Worm (Caenorhabditis elegans) whole organism, young adult: Measurements from ENCODE around the gene ugt-67.
A peak's percentile ranks its signal among the peaks of the same experiment; 100 is the strongest.

Experiments
- B0035.1 ChIP-seq: sonication (generic microtip); optimal IDR thresholded peaks from 2 replicates; lab custom pipeline; 2016; ENCODE audit warnings: missing genetic modification characterization, mild to moderate bottlenecking, missing compliant biosample characterization, missing genotype, missing genetic modification reagents
- B0261.1 ChIP-seq: sonication (generic microtip); optimal IDR thresholded peaks from 2 replicates; lab custom pipeline; 2016; ENCODE audit warnings: mild to moderate bottlenecking, missing genetic modification characterization, moderate library complexity, missing compliant biosample characterization
- F10E7.11 ChIP-seq: sonication (generic microtip); optimal IDR thresholded peaks from 2 replicates; lab custom pipeline; 2017; ENCODE audit warnings: mild to moderate bottlenecking, missing genetic modification characterization, moderate library complexity, missing compliant biosample characterization
- F23B12.7 ChIP-seq: sonication (generic microtip); optimal IDR thresholded peaks from 2 replicates; lab custom pipeline; 2017; ENCODE audit warnings: missing genetic modification characterization, mild to moderate bottlenecking, missing compliant biosample characterization, antibody characterized with exemption, moderate library complexity; ENCODE audit not compliant: insufficient read depth
- F52B5.7 ChIP-seq: sonication (generic microtip); optimal IDR thresholded peaks from 2 replicates; lab custom pipeline; 2016; ENCODE audit warnings: mild to moderate bottlenecking, missing genetic modification characterization, missing compliant biosample characterization
- F57A8.1 ChIP-seq: fragments of 200-800 bp; sonication (Bioruptor generic); optimal IDR thresholded peaks from 2 replicates; lab custom pipeline; 2018; ENCODE audit warnings: mild to moderate bottlenecking, missing genetic modification characterization, moderate library complexity, missing compliant biosample characterization
- T07F8.4 ChIP-seq: sonication (generic microtip); optimal IDR thresholded peaks from 2 replicates; lab custom pipeline; 2016; ENCODE audit warnings: mild to moderate bottlenecking, missing genetic modification characterization, moderate library complexity, missing compliant biosample characterization
- T26A5.8 ChIP-seq: sonication (generic microtip); optimal IDR thresholded peaks from 2 replicates; lab custom pipeline; 2016; ENCODE audit warnings: missing genetic modification characterization, missing compliant biosample characterization
- ZK185.1 ChIP-seq: sonication (generic microtip); optimal IDR thresholded peaks from 2 replicates; lab custom pipeline; 2016; ENCODE audit warnings: mild to moderate bottlenecking, missing genetic modification characterization, missing compliant biosample characterization; ENCODE audit not compliant: poor library complexity, severe bottlenecking
- ama-1 ChIP-seq, 3 experiments: fragments of 150-350 bp in 1 of 3; sonication (generic microtip) in 2 of 3; optimal IDR thresholded peaks; 2 replicates each; lab custom pipeline; 2014 to 2018; ENCODE audit warnings: missing biosample characterization in 2 of 3, missing genetic modification characterization in 2 of 3, missing genetic modification reagents in 2 of 3
- atf-7 ChIP-seq: sonication (generic microtip); optimal IDR thresholded peaks from 2 replicates; lab custom pipeline; 2017; ENCODE audit warnings: mild to moderate bottlenecking, missing genetic modification characterization, missing compliant biosample characterization
- attf-3 ChIP-seq: fragments of 200-800 bp; sonication (Bioruptor generic); conservative IDR thresholded peaks from 2 replicates; pipeline ENCODE4 v1.3.6; 2022; ENCODE audit warnings: missing genetic modification reagents, missing genetic modification characterization, missing compliant biosample characterization
- attf-6 ChIP-seq: fragments of 200-800 bp; sonication (Bioruptor generic); IDR thresholded peaks from 2 replicates; pipeline ENCODE4 v1.3.6; 2022; ENCODE audit warnings: missing genetic modification reagents, missing genetic modification characterization, missing compliant biosample characterization
- bed-2 ChIP-seq: fragments of 200-800 bp; sonication (Bioruptor generic); IDR thresholded peaks from 2 replicates; pipeline ENCODE4 v1.3.6; 2022; ENCODE audit warnings: missing genetic modification reagents, missing genetic modification characterization, missing compliant biosample characterization
- ceh-100 ChIP-seq: fragments of 200-800 bp; sonication (Bioruptor generic); IDR thresholded peaks from 2 replicates; pipeline ENCODE4 v1.3.6; 2022; ENCODE audit warnings: missing genetic modification reagents, missing genetic modification characterization, missing compliant biosample characterization
- dpl-1 ChIP-seq: fragments of 150-350 bp; optimal IDR thresholded peaks from 2 replicates; lab custom pipeline; 2014; ENCODE audit warnings: missing biosample characterization, missing genetic modification reagents, missing genetic modification characterization
- egrh-3 ChIP-seq: fragments of 200-800 bp; sonication (Bioruptor generic); IDR thresholded peaks from 2 replicates; pipeline ENCODE4 v1.3.6; 2022; ENCODE audit warnings: missing genetic modification reagents, missing genetic modification characterization, missing compliant biosample characterization
- hlh-12 ChIP-seq: sonication (generic microtip); optimal IDR thresholded peaks from 2 replicates; lab custom pipeline; 2016; ENCODE audit warnings: missing genetic modification characterization, missing compliant biosample characterization
- hmg-1.2 ChIP-seq: fragments of 200-800 bp; sonication (Bioruptor generic); IDR thresholded peaks from 2 replicates; pipeline ENCODE4 v1.3.6; 2022; ENCODE audit warnings: missing genetic modification reagents, missing genetic modification characterization, missing compliant biosample characterization
- hrde-1 ChIP-seq: sonication (generic microtip); optimal IDR thresholded peaks from 2 replicates; lab custom pipeline; 2016; ENCODE audit warnings: missing genetic modification characterization, mild to moderate bottlenecking, missing compliant biosample characterization, moderate library complexity, missing genotype, missing genetic modification reagents, borderline replicate concordance
- hsf-1 ChIP-seq: fragments of 200-800 bp; sonication (Bioruptor generic); IDR thresholded peaks from 2 replicates; pipeline ENCODE4 v1.3.6; 2022; ENCODE audit warnings: missing genetic modification reagents, missing genetic modification characterization, missing compliant biosample characterization
- lag-1 ChIP-seq: fragments of 200-800 bp; sonication (Bioruptor generic); IDR thresholded peaks from 2 replicates; pipeline ENCODE4 v1.3.6; 2022; ENCODE audit warnings: missing genetic modification reagents, missing genetic modification characterization, missing compliant biosample characterization
- let-526 ChIP-seq: fragments of 200-800 bp; sonication (Bioruptor generic); IDR thresholded peaks from 2 replicates; pipeline ENCODE4 v1.3.6; 2022; ENCODE audit warnings: missing genetic modification reagents, missing genetic modification characterization, missing compliant biosample characterization
- let-607 ChIP-seq, 2 experiments: fragments of 200-800 bp in 1 of 2; sonication (Bioruptor generic) in 1 of 2; sonication (generic microtip) in 1 of 2; optimal IDR thresholded peaks; 2 replicates each; lab custom pipeline; 2016 to 2018; ENCODE audit warnings: mild to moderate bottlenecking in 2 of 2, missing compliant biosample characterization in 2 of 2, missing genetic modification characterization in 2 of 2, moderate library complexity in 2 of 2, missing genotype in 1 of 2
- lsy-27 ChIP-seq: sonication (generic microtip); optimal IDR thresholded peaks from 2 replicates; lab custom pipeline; 2017; ENCODE audit warnings: missing genetic modification characterization, mild to moderate bottlenecking, missing compliant biosample characterization, antibody characterized with exemption, missing genotype, borderline replicate concordance; ENCODE audit not compliant: insufficient read depth
- madf-10 ChIP-seq: sonication (generic microtip); optimal IDR thresholded peaks from 2 replicates; lab custom pipeline; 2016; ENCODE audit warnings: mild to moderate bottlenecking, missing genetic modification characterization, missing compliant biosample characterization
- madf-3 ChIP-seq: fragments of 200-800 bp; sonication (Bioruptor generic); IDR thresholded peaks from 2 replicates; pipeline ENCODE4 v1.3.6; 2022; ENCODE audit warnings: missing genetic modification reagents, missing genetic modification characterization, missing compliant biosample characterization
- madf-8 ChIP-seq: fragments of 200-800 bp; sonication (Bioruptor generic); conservative IDR thresholded peaks from 2 replicates; pipeline ENCODE4 v1.3.6; 2022; ENCODE audit warnings: missing genetic modification reagents, missing genetic modification characterization, missing compliant biosample characterization
- nhr-27 ChIP-seq: fragments of 200-800 bp; sonication (Bioruptor generic); optimal IDR thresholded peaks from 2 replicates; lab custom pipeline; 2018; ENCODE audit warnings: mild to moderate bottlenecking, missing genetic modification characterization, moderate library complexity, missing compliant biosample characterization
- nhr-80 ChIP-seq: sonication (generic microtip); optimal IDR thresholded peaks from 2 replicates; lab custom pipeline; 2016; ENCODE audit warnings: missing genetic modification characterization, missing compliant biosample characterization
- nhr-90 ChIP-seq: sonication (generic microtip); optimal IDR thresholded peaks from 2 replicates; lab custom pipeline; 2016; ENCODE audit warnings: missing genotype, mild to moderate bottlenecking, missing genetic modification characterization, missing compliant biosample characterization
- pha-4 ChIP-seq: fragments of 150-350 bp; sonication (generic microtip); optimal IDR thresholded peaks from 2 replicates; lab custom pipeline; 2014; ENCODE audit warnings: missing biosample characterization, missing genetic modification reagents, missing genetic modification characterization
- rec-8 ChIP-seq, 2 experiments: sonication (generic microtip); optimal IDR thresholded peaks; 2 replicates each; lab custom pipeline; 2016; ENCODE audit warnings: mild to moderate bottlenecking in 2 of 2, missing genetic modification characterization in 2 of 2, missing genetic modification reagents in 2 of 2, missing genotype in 2 of 2, missing biosample characterization in 1 of 2, missing compliant biosample characterization in 1 of 2, moderate library complexity in 1 of 2
- repo-1 ChIP-seq: sonication (generic microtip); optimal IDR thresholded peaks from 2 replicates; lab custom pipeline; 2017; ENCODE audit warnings: mild to moderate bottlenecking, missing genetic modification characterization, missing compliant biosample characterization
- sdz-38 ChIP-seq: sonication (generic microtip); optimal IDR thresholded peaks from 2 replicates; lab custom pipeline; 2016; ENCODE audit warnings: missing genotype, missing genetic modification characterization, missing compliant biosample characterization
- sea-2 ChIP-seq: fragments of 200-800 bp; sonication (Bioruptor generic); IDR thresholded peaks from 2 replicates; pipeline ENCODE4 v1.3.6; 2022; ENCODE audit warnings: missing genetic modification characterization, missing compliant biosample characterization
- snpc-4 ChIP-seq, 5 experiments: fragments of 150-350 bp in 1 of 5; sonication (generic microtip) in 4 of 5; optimal IDR thresholded peaks; 2 replicates each; lab custom pipeline; 2014 to 2018; ENCODE audit warnings: missing genetic modification characterization in 5 of 5, missing biosample characterization in 3 of 5, antibody characterized with exemption in 2 of 5, mild to moderate bottlenecking in 2 of 5, missing compliant biosample characterization in 2 of 5, missing genotype in 2 of 5, moderate library complexity in 2 of 5, missing genetic modification reagents in 1 of 5
- tbx-9 ChIP-seq: sonication (generic microtip); optimal IDR thresholded peaks from 2 replicates; lab custom pipeline; 2016; ENCODE audit warnings: borderline replicate concordance, missing genetic modification characterization, inconsistent platforms, missing compliant biosample characterization
- tlf-1 ChIP-seq: fragments of 200-800 bp; sonication (Bioruptor generic); optimal IDR thresholded peaks from 2 replicates; lab custom pipeline; 2018; ENCODE audit warnings: mild to moderate bottlenecking, missing genetic modification characterization, missing compliant biosample characterization
- unc-62 ChIP-seq: fragments of 150-350 bp; optimal IDR thresholded peaks from 2 replicates; lab custom pipeline; 2014; ENCODE audit warnings: missing biosample characterization, missing genetic modification reagents, missing genetic modification characterization
- xnd-1 ChIP-seq: sonication (generic microtip); optimal IDR thresholded peaks from 2 replicates; lab custom pipeline; 2016; ENCODE audit warnings: missing genotype, missing genetic modification reagents, missing genetic modification characterization, missing compliant biosample characterization
- zfh-2 ChIP-seq: fragments of 200-800 bp; sonication (Bioruptor generic); conservative IDR thresholded peaks from 2 replicates; pipeline ENCODE4 v1.3.6; 2022; ENCODE audit warnings: missing genetic modification reagents, missing genetic modification characterization, missing compliant biosample characterization
- ztf-18 ChIP-seq: sonication (generic microtip); optimal IDR thresholded peaks from 2 replicates; lab custom pipeline; 2016; ENCODE audit warnings: missing genotype, mild to moderate bottlenecking, missing genetic modification characterization, missing compliant biosample characterization

The ugt-67 gene

ce11 chrV:4889976-4890479 is 11.1 kb upstream of the ugt-67 start, which contains the start of gene T19H12.2 (continued):
- TF ChIP-seq let-526 (GFP tag; lab: Robert Waterston, UW) (no peak), let-607 (tag; optimal IDR thresholded peaks at IDR 0.05; lab: Kevin White, UChicago) (no peak), attf-6 (GFP tag; lab: Robert Waterston, UW) (peak; percentile 41; the same call in 1 of the 2 replicates), nhr-90 (tag; lab: Kevin White, UChicago) (no peak), B0261.1 (tag; lab: Kevin White, UChicago) (no peak), bed-2 (GFP tag; lab: Robert Waterston, UW) (0 out of 2 replicates have a peak, but pooled peaks have one; percentile 11), B0035.1 (tag; lab: Kevin White, UChicago) (no peak), atf-7 (tag; lab: Kevin White, UChicago) (no peak), dpl-1 (GFP tag; lab: Kevin White, UChicago) (peak; percentile 94), F10E7.11 (tag; lab: Kevin White, UChicago) (no peak), hmg-1.2 (GFP tag; lab: Robert Waterston, UW) (peak; percentile 74), hlh-12 (no peak)

ce11 chrV:4890781-4891180 is 10.4 kb upstream of the ugt-67 start:
- no peak for TF ChIP-seq nhr-80 (tag; lab: Kevin White, UChicago)
- no peak for TF ChIP-seq ceh-100
- no peak for TF ChIP-seq unc-62 (GFP tag; lab: Kevin White, UChicago)
- TF ChIP-seq madf-8 (GFP tag; lab: Robert Waterston, UW) = no peak
- no peak for TF ChIP-seq tlf-1 (GFP tag; lab: Kevin White, UChicago)
- peak; percentile 81 for TF ChIP-seq zfh-2 (GFP tag; lab: Robert Waterston, UW)
- no peak for TF ChIP-seq sdz-38
- TF ChIP-seq ztf-18 (tag; lab: Kevin White, UChicago) = no peak
- peak; percentile 70; the same call in 1 of the 2 replicates for TF ChIP-seq egrh-3 (GFP tag; lab: Robert Waterston, UW)

- TF ChIP-seq B0035.1 (tag; lab: Kevin White, UChicago) (no peak), F23B12.7 (no peak), attf-3 (no peak), lag-1 (GFP tag; lab: Robert Waterston, UW) (no peak), T07F8.4 (tag; lab: Kevin White, UChicago) (no peak), xnd-1 (tag; lab: Kevin White, UChicago) (peak; percentile 74), hsf-1 (GFP tag; lab: Robert Waterston, UW) (peak; percentile 77), rec-8 (tag; optimal IDR thresholded peaks at IDR 0.05; lab: Kevin White, UChicago) (no peak), repo-1 (no peak), snpc-4 (GFP tag; optimal IDR thresholded peaks at IDR 0.05; lab: Kevin White, UChicago) (no peak), snpc-4 (tag; optimal IDR thresholded peaks at IDR 0.05; lab: Kevin White, UChicago) (peak in 2 of 4 experiments; percentile 6 to 31), hmg-1.2 (GFP tag; lab: Robert Waterston, UW) (no peak), F52B5.7 (tag; lab: Kevin White, UChicago) (no peak), nhr-27 (no peak), hrde-1 (tag; lab: Kevin White, UChicago) (peak; percentile 70), madf-3 (GFP tag; lab: Robert Waterston, UW) (peak; percentile 81), madf-10 (no peak), tbx-9 (tag; lab: Kevin White, UChicago) (no peak), pha-4 (tag; lab: Kevin White, UChicago) (no peak), lsy-27 (tag; lab: Kevin White, UChicago) (no peak), madf-8 (GFP tag; lab: Robert Waterston, UW) (peak; percentile 53), sea-2 (GFP tag; lab: Robert Waterston, UW) (no peak), ama-1 (optimal IDR thresholded peaks at IDR 0.05; lab: Kevin White, UChicago) (no peak), ama-1 (GFP tag; optimal IDR thresholded peaks at IDR 0.05; lab: Kevin White, UChicago) (no peak), F57A8.1 (GFP tag; lab: Kevin White, UChicago) (no peak), ZK185.1 (tag; lab: Kevin White, UChicago) (no peak), T26A5.8 (tag; lab: Kevin White, UChicago) (no peak)
Observed at ce11 chrV:4891305-4891704, 9.9 kb upstream of the ugt-67 start.
